Worm (Caenorhabditis elegans): ENCODE measurements around the gene mma-1.

DNA sequence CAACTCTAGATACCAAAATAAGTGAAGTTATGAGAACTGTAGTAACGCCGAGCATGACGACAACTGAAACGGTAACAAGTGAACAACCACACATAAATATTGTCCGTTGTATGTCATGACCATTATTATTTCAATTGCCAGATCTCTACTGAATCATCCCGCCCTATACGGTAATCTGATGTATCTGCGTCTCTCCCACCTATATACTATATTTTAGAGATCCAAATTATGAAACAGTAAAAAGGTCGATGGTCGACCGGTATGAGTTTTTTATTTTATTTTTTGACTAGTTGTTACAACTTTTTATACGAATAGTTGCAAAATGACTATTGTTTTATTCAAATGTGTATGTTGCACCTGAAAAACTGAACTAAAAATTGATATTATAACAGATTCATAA is 5.5 kb downstream of the mma-1 start, which contains the start of gene ttr-43:
- TF ChIP-seq tbx-37 (GFP tag; conservative IDR thresholded peaks at IDR 0.05) (no peak), aly-1 (tag; optimal IDR thresholded peaks at IDR 0.05) (no peak), flt-1 (GFP tag; IDR thresholded peaks at IDR 0.05) (no peak), ama-1 (optimal IDR thresholded peaks at IDR 0.05) (no peak), tra-4 (tag; optimal IDR thresholded peaks at IDR 0.05) (no peak)
